Worm (Caenorhabditis elegans) whole organism, mixed stage, embryonic: ENCODE measurements around the gene C36B7.3.

ENCODE experiments used
- M03D4.4 ChIP-seq: sonication (generic microtip); optimal IDR thresholded peaks from 2 replicates; lab custom pipeline; 2017; ENCODE audit warnings: mild to moderate bottlenecking, missing genetic modification characterization, missing compliant biosample characterization
- bed-3 ChIP-seq: fragments of 200-800 bp; sonication (Bioruptor generic); optimal IDR thresholded peaks from 3 replicates; lab custom pipeline; 2018; ENCODE audit warnings: mild to moderate bottlenecking, missing genetic modification characterization, moderate library complexity, missing compliant biosample characterization
- blmp-1 ChIP-seq: fragments of 150-350 bp; optimal IDR thresholded peaks from 2 replicates; lab custom pipeline; 2014; ENCODE audit warnings: missing biosample characterization, missing genetic modification characterization
- ceh-39 ChIP-seq: fragments of 150-350 bp; optimal IDR thresholded peaks from 2 replicates; lab custom pipeline; 2014; ENCODE audit warnings: missing biosample characterization, missing genetic modification characterization
- ceh-43 ChIP-seq: fragments of 200-800 bp; sonication (Bioruptor generic); optimal IDR thresholded peaks from 2 replicates; lab custom pipeline; 2018; ENCODE audit warnings: mild to moderate bottlenecking, missing genetic modification characterization, moderate library complexity, missing compliant biosample characterization
- ces-1 ChIP-seq: fragments of 150-350 bp; optimal IDR thresholded peaks from 2 replicates; lab custom pipeline; 2014; ENCODE audit warnings: missing biosample characterization, missing genetic modification reagents, missing genetic modification characterization
- cnd-1 ChIP-seq: fragments of 200-800 bp; sonication (Bioruptor generic); optimal IDR thresholded peaks from 2 replicates; lab custom pipeline; 2018; ENCODE audit warnings: mild to moderate bottlenecking, missing genetic modification characterization, missing compliant biosample characterization
- drap-1 ChIP-seq: fragments of 200-800 bp; sonication (Bioruptor generic); optimal IDR thresholded peaks from 3 replicates; lab custom pipeline; 2018; ENCODE audit warnings: mild to moderate bottlenecking, missing genetic modification characterization, missing compliant biosample characterization
- elt-1 ChIP-seq: sonication (generic microtip); optimal IDR thresholded peaks from 2 replicates; lab custom pipeline; 2017; ENCODE audit warnings: missing genetic modification characterization, mild to moderate bottlenecking, missing compliant biosample characterization, antibody characterized with exemption, moderate library complexity, borderline replicate concordance; ENCODE audit not compliant: insufficient read depth
- elt-3 ChIP-seq: fragments of 150-350 bp; optimal IDR thresholded peaks from 2 replicates; lab custom pipeline; 2014; ENCODE audit warnings: missing biosample characterization, missing genetic modification characterization
- flh-1 ChIP-seq: fragments of 200-800 bp; sonication (Bioruptor generic); optimal IDR thresholded peaks from 2 replicates; lab custom pipeline; 2018; ENCODE audit warnings: mild to moderate bottlenecking, missing genetic modification characterization, moderate library complexity, missing compliant biosample characterization
- ham-2 ChIP-seq: fragments of 200-800 bp; sonication (Bioruptor generic); optimal IDR thresholded peaks from 2 replicates; lab custom pipeline; 2018; ENCODE audit warnings: mild to moderate bottlenecking, missing genetic modification characterization, missing compliant biosample characterization
- hlh-1 ChIP-seq: fragments of 150-350 bp; optimal IDR thresholded peaks from 2 replicates; lab custom pipeline; 2014; ENCODE audit warnings: missing biosample characterization, missing genetic modification reagents, missing genetic modification characterization
- lin-13 ChIP-seq: fragments of 150-350 bp; optimal IDR thresholded peaks from 2 replicates; lab custom pipeline; 2014; ENCODE audit warnings: missing biosample characterization, missing genetic modification characterization
- lsy-2 ChIP-seq: fragments of 150-350 bp; optimal IDR thresholded peaks from 2 replicates; lab custom pipeline; 2014; ENCODE audit warnings: missing biosample characterization, missing genetic modification characterization
- mab-5 ChIP-seq: fragments of 150-350 bp; optimal IDR thresholded peaks from 2 replicates; lab custom pipeline; 2014; ENCODE audit warnings: missing biosample characterization, missing genetic modification characterization
- mep-1 ChIP-seq: fragments of 150-350 bp; optimal IDR thresholded peaks from 2 replicates; lab custom pipeline; 2017; ENCODE audit warnings: missing biosample characterization, missing genetic modification reagents, missing genetic modification characterization, inconsistent platforms
- mls-2 ChIP-seq: sonication (generic microtip); optimal IDR thresholded peaks from 2 replicates; lab custom pipeline; 2016; ENCODE audit warnings: mild to moderate bottlenecking, missing genetic modification characterization, moderate library complexity, missing compliant biosample characterization
- nhr-12 ChIP-seq: fragments of 150-350 bp; optimal IDR thresholded peaks from 2 replicates; lab custom pipeline; 2014; ENCODE audit warnings: missing biosample characterization, missing genetic modification characterization
- nhr-2 ChIP-seq: fragments of 150-350 bp; optimal IDR thresholded peaks from 2 replicates; lab custom pipeline; 2014; ENCODE audit warnings: missing biosample characterization, missing genetic modification characterization
- nhr-237 ChIP-seq: fragments of 150-350 bp; optimal IDR thresholded peaks from 2 replicates; lab custom pipeline; 2014; ENCODE audit warnings: missing biosample characterization, missing genetic modification characterization
- nhr-28 ChIP-seq: fragments of 150-350 bp; optimal IDR thresholded peaks from 2 replicates; lab custom pipeline; 2014; ENCODE audit warnings: missing biosample characterization, missing genetic modification characterization
- nhr-76 ChIP-seq: sonication (generic microtip); optimal IDR thresholded peaks from 2 replicates; lab custom pipeline; 2017; ENCODE audit warnings: missing biosample characterization, missing genetic modification characterization
- pha-4 ChIP-seq: fragments of 150-350 bp; optimal IDR thresholded peaks from 2 replicates; lab custom pipeline; 2018; ENCODE audit warnings: missing biosample characterization, missing genetic modification reagents, missing genetic modification characterization
- sem-2 ChIP-seq: fragments of 200-800 bp; sonication (Bioruptor generic); optimal IDR thresholded peaks from 2 replicates; lab custom pipeline; 2018; ENCODE audit warnings: mild to moderate bottlenecking, missing genetic modification characterization, missing compliant biosample characterization
- snpc-4 ChIP-seq: fragments of 150-350 bp; optimal IDR thresholded peaks from 2 replicates; lab custom pipeline; 2014; ENCODE audit warnings: missing biosample characterization, missing genetic modification characterization
- sptf-1 ChIP-seq: sonication (generic microtip); optimal IDR thresholded peaks from 2 replicates; lab custom pipeline; 2017; ENCODE audit warnings: mild to moderate bottlenecking, missing genetic modification characterization, moderate library complexity, missing compliant biosample characterization
- tbx-8 ChIP-seq: fragments of 200-800 bp; sonication (Bioruptor generic); optimal IDR thresholded peaks from 2 replicates; lab custom pipeline; 2018; ENCODE audit warnings: mild to moderate bottlenecking, missing genetic modification characterization, moderate library complexity, missing compliant biosample characterization
- unc-39 ChIP-seq: fragments of 150-350 bp; optimal IDR thresholded peaks from 2 replicates; lab custom pipeline; 2014; ENCODE audit warnings: missing biosample characterization, missing genetic modification characterization
- unc-62 ChIP-seq: fragments of 150-350 bp; optimal IDR thresholded peaks from 2 replicates; lab custom pipeline; 2014; ENCODE audit warnings: missing biosample characterization, missing genetic modification reagents, missing genetic modification characterization
- zip-8 ChIP-seq: fragments of 150-350 bp; optimal IDR thresholded peaks from 2 replicates; lab custom pipeline; 2014; ENCODE audit warnings: missing biosample characterization, missing genetic modification characterization

C36B7.3 gene

ce11 chrX:7100290-7100689 is 1.3 kb upstream of the C36B7.3 start, which contains the start of gene C36B7.6:
C36B7.6 (minus strand) TSS chrX:7100338.
- peak; percentile 42 for TF ChIP-seq ceh-39 (tag; lab: Kevin White, UChicago)
- TF ChIP-seq lin-13 (tag; lab: Kevin White, UChicago), result peak; percentile 41
- TF ChIP-seq mls-2 (tag; lab: Kevin White, UChicago), result no peak
- peak; percentile 43 for TF ChIP-seq hlh-1 (tag; lab: Kevin White, UChicago)
- TF ChIP-seq nhr-76 (tag; lab: Kevin White, UChicago), result no peak
- TF ChIP-seq elt-1 (tag; lab: Kevin White, UChicago), result peak; percentile 20
- TF ChIP-seq nhr-2 (tag; lab: Kevin White, UChicago), result peak; percentile 50
- peak; percentile 58 for TF ChIP-seq mep-1 (tag; lab: Kevin White, UChicago)
- TF ChIP-seq, all 35 proteins: peak for 6

- TF ChIP-seq ceh-39 (tag; lab: Kevin White, UChicago), result no peak
- no peak for TF ChIP-seq flh-1
- TF ChIP-seq ces-1 (GFP tag; lab: Kevin White, UChicago), result no peak
Measured at ce11 chrX:7106103-7106502, 4.5 kb downstream of the C36B7.3 start, which contains the start of gene C36B7.2. C36B7.2 (plus strand) TSS chrX:7106403.

- TF ChIP-seq sptf-1 (tag; lab: Kevin White, UChicago) (no peak), elt-3 (tag; lab: Kevin White, UChicago) (no peak), pha-4 (tag; lab: Kevin White, UChicago) (no peak)
Measured at ce11 chrX:7112589-7112988, 11.0 kb downstream of the C36B7.3 start, which contains the start of gene C36B7.1. C36B7.1 (plus strand) TSS chrX:7112889.

ce11 chrX:7116896-7117295 is 15.3 kb downstream of the C36B7.3 start, which contains the start of gene hen-1:
hen-1 (minus strand) TSS chrX:7116996.
- no peak for TF ChIP-seq tbx-8
- no peak for TF ChIP-seq blmp-1 (tag; lab: Kevin White, UChicago)
- no peak for TF ChIP-seq ham-2
- TF ChIP-seq pha-4 (tag; lab: Kevin White, UChicago), result no peak
- TF ChIP-seq cnd-1 (tag; lab: Kevin White, UChicago), result no peak
- no peak for TF ChIP-seq lin-13 (tag; lab: Kevin White, UChicago)
- no peak for TF ChIP-seq sem-2 (GFP tag; lab: Kevin White, UChicago)
- no peak for TF ChIP-seq nhr-76 (tag; lab: Kevin White, UChicago)
- TF ChIP-seq M03D4.4 (tag; lab: Kevin White, UChicago), result no peak
- no peak for TF ChIP-seq snpc-4 (tag; lab: Kevin White, UChicago)
- TF ChIP-seq nhr-237 (tag; lab: Kevin White, UChicago), result no peak
- TF ChIP-seq drap-1, result no peak
- TF ChIP-seq unc-39 (tag; lab: Kevin White, UChicago), result no peak
- no peak for TF ChIP-seq elt-1 (tag; lab: Kevin White, UChicago)
- TF ChIP-seq ceh-43 (GFP tag; lab: Kevin White, UChicago), result no peak
- no peak for TF ChIP-seq nhr-12 (tag; lab: Kevin White, UChicago)
- TF ChIP-seq mls-2 (tag; lab: Kevin White, UChicago), result no peak
- TF ChIP-seq nhr-28 (tag; lab: Kevin White, UChicago), result no peak
- no peak for TF ChIP-seq bed-3 (GFP tag; lab: Kevin White, UChicago)
- no peak for TF ChIP-seq unc-62

- no peak for TF ChIP-seq zip-8 (tag; lab: Kevin White, UChicago)
- no peak for TF ChIP-seq unc-39 (tag; lab: Kevin White, UChicago)
- TF ChIP-seq unc-62, result no peak
- no peak for TF ChIP-seq elt-3 (tag; lab: Kevin White, UChicago)
Measured at ce11 chrX:7122655-7123054, 21.1 kb downstream of the C36B7.3 start.

- TF ChIP-seq mep-1 (tag; lab: Kevin White, UChicago) (no peak), drap-1 (no peak), snpc-4 (tag; lab: Kevin White, UChicago) (no peak), mab-5 (no peak), elt-1 (tag; lab: Kevin White, UChicago) (no peak), blmp-1 (tag; lab: Kevin White, UChicago) (no peak), sem-2 (GFP tag; lab: Kevin White, UChicago) (no peak), bed-3 (GFP tag; lab: Kevin White, UChicago) (no peak), sptf-1 (tag; lab: Kevin White, UChicago) (no peak), cnd-1 (tag; lab: Kevin White, UChicago) (no peak), lin-13 (tag; lab: Kevin White, UChicago) (no peak), M03D4.4 (tag; lab: Kevin White, UChicago) (no peak), unc-62 (no peak), nhr-2 (tag; lab: Kevin White, UChicago) (no peak), pha-4 (tag; lab: Kevin White, UChicago) (no peak), ceh-39 (tag; lab: Kevin White, UChicago) (no peak), lsy-2 (tag; lab: Kevin White, UChicago) (no peak), ham-2 (no peak), mls-2 (tag; lab: Kevin White, UChicago) (no peak)
Measured at ce11 chrX:7124044-7124443, 22.5 kb downstream of the C36B7.3 start.
